Worm (Caenorhabditis elegans) whole organism, L4 larva: ENCODE measurements around the gene gcy-32.

Source experiments
- ceh-62 ChIP-seq: sonication (generic microtip); optimal IDR thresholded peaks from 2 replicates; lab custom pipeline; 2017; ENCODE audit warnings: missing biosample characterization, missing genetic modification characterization
- daf-12 ChIP-seq: fragments of 150-350 bp; optimal IDR thresholded peaks from 2 replicates; lab custom pipeline; 2014; ENCODE audit warnings: missing biosample characterization, missing genetic modification reagents, missing genetic modification characterization
- fkh-10 ChIP-seq: fragments of 150-350 bp; optimal IDR thresholded peaks from 2 replicates; lab custom pipeline; 2014; ENCODE audit warnings: missing biosample characterization, missing genetic modification reagents, missing genetic modification characterization
- fos-1 ChIP-seq: fragments of 150-350 bp; optimal IDR thresholded peaks from 2 replicates; lab custom pipeline; 2014; ENCODE audit warnings: missing biosample characterization, missing genetic modification characterization
- lim-7 ChIP-seq: fragments of 200-800 bp; sonication (Bioruptor generic); IDR thresholded peaks from 2 replicates; pipeline ENCODE4 v1.3.6; 2022; ENCODE audit warnings: missing genetic modification characterization, missing compliant biosample characterization
- mep-1 ChIP-seq: fragments of 150-350 bp; sonication (generic microtip); optimal IDR thresholded peaks from 3 replicates; lab custom pipeline; 2014; ENCODE audit warnings: missing biosample characterization, missing genetic modification characterization
- nhr-11 ChIP-seq: fragments of 150-350 bp; optimal IDR thresholded peaks from 2 replicates; lab custom pipeline; 2014; ENCODE audit warnings: missing biosample characterization, missing genetic modification characterization
- nhr-237 ChIP-seq: sonication (generic microtip); optimal IDR thresholded peaks from 2 replicates; lab custom pipeline; 2017; ENCODE audit warnings: missing biosample characterization, missing genetic modification characterization
- nhr-76 ChIP-seq: fragments of 150-350 bp; optimal IDR thresholded peaks from 2 replicates; lab custom pipeline; 2014; ENCODE audit warnings: missing biosample characterization, missing genetic modification characterization
- snpc-4 ChIP-seq: fragments of 150-350 bp; optimal IDR thresholded peaks from 2 replicates; lab custom pipeline; 2014; ENCODE audit warnings: missing biosample characterization, missing genetic modification characterization
- unc-130 ChIP-seq: sonication (generic microtip); optimal IDR thresholded peaks from 2 replicates; lab custom pipeline; 2016; ENCODE audit warnings: missing genetic modification reagents, missing genetic modification characterization, missing compliant biosample characterization
- zfp-2 ChIP-seq: sonication (generic microtip); optimal IDR thresholded peaks from 2 replicates; lab custom pipeline; 2016; ENCODE audit warnings: mild to moderate bottlenecking, missing genetic modification characterization, missing compliant biosample characterization

- no peak for TF ChIP-seq snpc-4 (tag; lab: Kevin White, UChicago)
- no peak for TF ChIP-seq daf-12
- TF ChIP-seq ceh-62 (tag; lab: Kevin White, UChicago) = no peak
- no peak for TF ChIP-seq zfp-2 (tag; lab: Kevin White, UChicago)
- TF ChIP-seq fos-1 (tag; lab: Kevin White, UChicago) = no peak
- no peak for TF ChIP-seq fkh-10
- no peak for TF ChIP-seq nhr-76 (tag; lab: Kevin White, UChicago)
- TF ChIP-seq unc-130 (GFP tag; lab: Kevin White, UChicago) = no peak
- TF ChIP-seq nhr-237 (tag; lab: Kevin White, UChicago) = no peak
- TF ChIP-seq nhr-11 (tag; lab: Kevin White, UChicago) = no peak
- TF ChIP-seq mep-1 (tag; lab: Kevin White, UChicago) = no peak
- TF ChIP-seq lim-7 (GFP tag; lab: Robert Waterston, UW) = no peak
Observed at ce11 chrV:13916196-13916595, 906 bp upstream of the gcy-32 start, which contains the start of gene str-252.
